Worm (Caenorhabditis elegans): ENCODE measurements around the gene F13A2.5.

Gene F13A2.5

DNA sequence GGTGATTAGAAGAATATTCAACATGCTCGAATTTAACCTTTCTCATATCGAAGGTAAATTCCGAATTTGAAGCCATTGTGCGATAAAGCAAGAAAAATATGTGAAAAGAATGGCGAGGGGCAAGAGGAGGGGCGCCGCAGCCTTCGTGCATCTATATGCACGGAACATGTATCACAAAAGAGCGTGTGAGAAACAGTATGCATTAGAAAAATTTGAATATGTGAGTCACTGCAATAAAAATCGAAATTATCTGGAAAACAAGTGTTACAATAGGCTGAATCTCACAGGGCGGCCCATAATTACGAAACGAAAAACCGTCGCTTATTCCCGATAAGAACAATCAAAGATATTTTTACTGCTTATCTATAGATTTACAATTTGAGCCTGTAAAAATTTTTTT, at the start of gene F13A2.5:
Gene F13A2.5 (minus strand): TSS at position 101 of the 400 bp plus-strand sequence.
- TF ChIP-seq W03F9.2 (tag; optimal IDR thresholded peaks at IDR 0.05) (no peak), him-1 (tag; optimal IDR thresholded peaks at IDR 0.05) (no peak), dao-5 (tag; optimal IDR thresholded peaks at IDR 0.05) (no peak)

DNA sequence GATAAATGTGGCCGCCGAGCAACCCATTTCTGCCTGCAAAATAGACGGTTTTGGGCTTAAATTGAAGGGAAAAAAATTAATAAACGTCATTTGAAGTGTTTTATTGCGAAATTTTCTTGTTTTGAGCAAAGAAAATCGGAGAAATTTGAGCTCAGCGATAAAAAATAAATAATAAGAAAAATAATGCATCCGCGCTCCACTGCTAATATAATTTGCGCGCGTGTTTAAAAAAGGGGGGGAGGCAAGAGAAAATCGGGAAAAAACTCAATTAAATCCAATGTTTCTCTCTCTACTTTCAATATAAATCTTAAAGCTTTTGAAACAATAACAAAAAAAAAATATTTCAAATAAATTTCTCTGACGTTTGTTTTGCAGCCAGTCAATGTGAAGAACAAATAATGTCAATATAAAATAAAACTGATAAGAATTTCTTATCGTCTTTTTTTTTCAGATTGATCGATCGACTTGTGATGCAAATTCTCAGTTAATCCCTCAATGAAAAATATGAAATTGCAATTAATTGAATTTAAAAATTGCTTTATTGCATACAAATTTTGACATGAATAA, 48.8 kb upstream of the F13A2.5 start, which contains the start of gene rft-2:
Gene rft-2 (minus strand): TSS at position 41 of the 567 bp plus-strand sequence.
- TF ChIP-seq dao-5 (tag; optimal IDR thresholded peaks at IDR 0.05), result no peak
- TF ChIP-seq W03F9.2 (tag; optimal IDR thresholded peaks at IDR 0.05), result peak; percentile 49
- TF ChIP-seq him-1 (tag; optimal IDR thresholded peaks at IDR 0.05), result peak; percentile 33

DNA sequence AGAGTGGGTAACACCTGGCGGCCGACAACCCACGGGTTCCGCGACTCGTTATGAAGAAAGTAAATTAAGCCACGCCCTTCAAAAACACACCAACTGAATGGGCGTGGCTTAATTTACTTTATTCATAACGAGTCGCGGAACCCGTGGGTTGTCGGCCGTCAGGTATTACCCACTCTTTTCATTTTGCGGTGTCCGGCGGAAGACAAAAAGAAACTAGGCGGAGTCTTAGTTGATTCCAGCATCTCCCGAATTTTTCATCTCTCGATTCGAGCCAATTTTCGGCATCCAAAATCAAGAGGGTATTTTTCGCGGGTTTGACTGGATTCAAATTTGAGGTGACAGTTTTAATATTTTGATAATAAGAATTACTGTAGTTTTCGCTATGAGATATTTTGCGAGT, 45.9 kb upstream of the F13A2.5 start:
- TF ChIP-seq dao-5 (tag; optimal IDR thresholded peaks at IDR 0.05) (no peak), him-1 (tag; optimal IDR thresholded peaks at IDR 0.05) (no peak), W03F9.2 (tag; optimal IDR thresholded peaks at IDR 0.05) (no peak)

DNA sequence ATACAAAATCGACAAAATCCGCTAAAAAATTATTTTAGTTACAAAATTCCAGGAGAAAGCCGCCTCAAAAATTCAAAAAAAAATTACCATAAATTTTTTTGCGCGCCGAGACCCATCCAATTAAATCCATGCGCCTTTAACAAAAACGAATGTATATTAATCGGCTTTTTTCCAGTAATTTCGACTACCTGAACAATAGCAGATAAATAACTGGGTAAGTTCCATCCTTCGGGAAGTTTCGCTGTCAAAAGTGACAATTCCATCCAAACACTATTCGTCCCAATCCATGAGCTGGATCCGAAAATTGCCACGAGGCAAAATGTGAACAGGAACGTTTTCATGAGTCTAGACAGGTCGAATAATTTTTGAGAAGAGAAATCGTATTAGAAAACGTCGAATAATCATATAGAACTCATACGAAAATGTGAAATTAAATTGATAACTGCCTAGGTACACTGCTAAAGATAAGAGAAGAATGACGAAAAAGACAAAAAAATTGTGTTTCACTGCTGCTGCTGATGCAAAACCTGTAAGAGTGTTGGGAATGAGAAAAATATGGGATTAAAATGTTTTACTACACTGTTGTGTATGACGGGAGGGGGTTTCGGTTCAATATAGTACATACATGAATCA, 41.1 kb upstream of the F13A2.5 start, which contains the start of gene rft-1:
Gene rft-1 (minus strand): TSS at position 475 of the 633 bp plus-strand sequence.
- no peak for TF ChIP-seq dao-5 (tag; optimal IDR thresholded peaks at IDR 0.05)
- no peak for TF ChIP-seq W03F9.2 (tag; optimal IDR thresholded peaks at IDR 0.05)
- TF ChIP-seq him-1 (tag; optimal IDR thresholded peaks at IDR 0.05), result no peak

DNA sequence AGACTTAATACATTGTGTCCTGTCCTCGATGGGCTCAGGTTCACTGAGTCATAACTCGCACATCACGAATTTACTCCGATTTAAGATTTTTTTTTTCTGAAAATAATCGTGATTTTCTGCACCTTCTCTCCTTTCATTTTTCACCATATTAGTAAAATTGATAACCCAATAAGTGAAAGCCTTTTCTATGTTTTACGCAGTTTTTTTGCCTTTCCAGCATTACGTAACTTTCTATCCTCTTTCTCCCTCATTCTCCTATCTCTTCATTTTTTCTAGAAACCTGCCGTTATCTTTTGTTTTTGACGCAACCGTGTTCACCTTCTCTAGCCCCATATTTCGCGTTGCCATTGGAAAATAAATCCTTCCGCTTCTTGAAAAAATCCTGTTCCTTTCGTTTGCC, 35.5 kb upstream of the F13A2.5 start:
- TF ChIP-seq him-1 (tag; optimal IDR thresholded peaks at IDR 0.05) (no peak), W03F9.2 (tag; optimal IDR thresholded peaks at IDR 0.05) (no peak), dao-5 (tag; optimal IDR thresholded peaks at IDR 0.05) (no peak)

DNA sequence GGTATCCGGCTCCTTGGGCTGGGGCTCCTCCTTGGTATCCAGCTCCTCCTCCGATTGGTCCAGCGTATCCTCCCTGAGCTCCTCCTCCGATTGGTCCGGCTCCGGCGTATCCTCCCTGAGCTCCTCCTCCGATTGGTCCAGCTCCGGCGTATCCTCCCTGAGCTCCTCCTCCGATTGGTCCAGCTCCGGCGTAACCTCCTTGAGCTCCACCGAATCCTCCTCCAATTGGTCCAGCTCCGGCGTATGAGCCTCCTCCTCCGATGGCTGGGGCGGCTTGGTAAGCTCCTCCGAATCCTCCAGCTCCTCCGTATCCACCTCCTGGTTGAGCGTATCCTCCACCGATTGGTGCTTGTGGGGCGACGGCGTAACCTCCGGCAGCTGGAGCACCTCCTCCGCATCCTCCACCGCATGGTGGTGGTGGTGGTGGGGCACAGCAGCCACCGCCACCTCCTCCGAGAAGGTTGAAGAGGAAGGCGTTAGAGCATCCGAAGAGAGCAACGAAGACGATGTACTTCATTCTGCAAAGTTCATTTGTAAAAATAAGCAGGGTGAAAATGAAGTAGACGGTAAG, 33.7 kb upstream of the F13A2.5 start, which contains the start of gene Y47D7A.13:
Gene Y47D7A.13 (minus strand): TSS at position 517 of the 571 bp plus-strand sequence.
- TF ChIP-seq W03F9.2 (tag; optimal IDR thresholded peaks at IDR 0.05), result no peak
- TF ChIP-seq dao-5 (tag; optimal IDR thresholded peaks at IDR 0.05), result no peak
- no peak for TF ChIP-seq him-1 (tag; optimal IDR thresholded peaks at IDR 0.05)

DNA sequence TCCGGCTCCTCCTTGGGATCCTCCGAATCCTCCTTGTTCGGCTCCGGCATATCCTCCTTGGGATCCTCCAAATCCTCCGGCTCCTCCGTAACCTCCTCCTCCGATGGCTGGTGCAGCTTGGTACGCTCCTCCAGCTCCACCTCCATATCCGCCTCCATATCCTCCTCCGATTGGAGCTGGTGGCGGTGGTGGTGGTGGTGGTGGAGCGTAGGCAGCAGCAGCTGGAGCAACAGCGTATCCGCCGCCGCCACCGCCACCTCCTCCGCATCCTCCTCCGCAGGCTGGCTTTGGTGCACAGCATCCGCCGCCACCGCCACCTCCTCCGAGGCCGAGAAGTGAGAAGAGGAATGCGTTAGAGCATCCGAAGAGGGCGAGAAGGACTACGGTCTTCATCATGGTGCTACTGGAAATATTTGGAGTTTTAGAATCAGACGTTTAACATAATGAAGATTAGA, 31.0 kb upstream of the F13A2.5 start, which contains the start of gene Y47D7A.15:
Gene Y47D7A.15 (minus strand): TSS at position 405 of the 455 bp plus-strand sequence.
- no peak for TF ChIP-seq him-1 (tag; optimal IDR thresholded peaks at IDR 0.05)
- TF ChIP-seq dao-5 (tag; optimal IDR thresholded peaks at IDR 0.05), result no peak
- no peak for TF ChIP-seq W03F9.2 (tag; optimal IDR thresholded peaks at IDR 0.05)

DNA sequence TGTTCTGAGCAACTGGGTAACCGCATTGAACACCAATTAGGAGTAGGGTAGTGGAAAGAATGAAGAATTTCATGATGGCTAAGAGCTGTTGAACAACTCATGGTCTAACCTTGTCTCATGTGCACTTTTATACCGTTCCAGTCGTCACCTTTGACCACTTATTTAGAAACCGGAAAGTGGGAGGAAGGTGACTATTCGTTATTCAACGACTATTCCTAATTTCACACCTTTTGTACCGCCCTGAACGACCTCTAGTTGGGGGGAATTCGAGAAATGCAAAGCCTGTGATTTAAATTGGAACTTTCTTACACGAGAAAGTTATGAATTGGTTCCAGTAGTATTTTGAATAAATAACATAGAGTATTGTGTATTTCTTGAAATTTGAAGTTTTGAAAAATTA, 27.8 kb upstream of the F13A2.5 start, which contains the start of gene Y47D7A.12:
Gene Y47D7A.12 (minus strand): TSS at position 101 of the 400 bp plus-strand sequence.
- no peak for TF ChIP-seq dao-5 (tag; optimal IDR thresholded peaks at IDR 0.05)
- no peak for TF ChIP-seq him-1 (tag; optimal IDR thresholded peaks at IDR 0.05)
- no peak for TF ChIP-seq W03F9.2 (tag; optimal IDR thresholded peaks at IDR 0.05)

DNA sequence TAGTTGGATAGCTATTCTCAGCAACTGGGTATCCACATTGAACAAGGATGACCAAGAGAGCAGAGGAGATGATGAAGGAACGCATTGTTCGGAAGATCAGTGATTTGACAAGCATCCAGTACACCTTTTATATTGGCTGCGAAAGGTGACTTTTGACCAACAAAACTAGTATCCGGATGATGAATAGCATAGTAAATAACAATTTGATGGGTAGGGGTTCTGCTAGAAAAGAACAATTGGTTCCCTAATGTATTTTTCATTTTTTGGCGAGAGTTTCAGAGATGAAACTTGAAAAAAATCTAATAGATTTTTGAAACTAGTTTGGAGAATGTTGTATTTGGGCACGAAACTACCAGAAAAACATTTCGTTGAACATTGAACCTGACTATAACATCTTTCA, 26.4 kb upstream of the F13A2.5 start, which contains the start of gene Y47D7A.11:
Gene Y47D7A.11 (minus strand): TSS at position 101 of the 400 bp plus-strand sequence.
- TF ChIP-seq him-1 (tag; optimal IDR thresholded peaks at IDR 0.05) (no peak), W03F9.2 (tag; optimal IDR thresholded peaks at IDR 0.05) (no peak), dao-5 (tag; optimal IDR thresholded peaks at IDR 0.05) (no peak)

DNA sequence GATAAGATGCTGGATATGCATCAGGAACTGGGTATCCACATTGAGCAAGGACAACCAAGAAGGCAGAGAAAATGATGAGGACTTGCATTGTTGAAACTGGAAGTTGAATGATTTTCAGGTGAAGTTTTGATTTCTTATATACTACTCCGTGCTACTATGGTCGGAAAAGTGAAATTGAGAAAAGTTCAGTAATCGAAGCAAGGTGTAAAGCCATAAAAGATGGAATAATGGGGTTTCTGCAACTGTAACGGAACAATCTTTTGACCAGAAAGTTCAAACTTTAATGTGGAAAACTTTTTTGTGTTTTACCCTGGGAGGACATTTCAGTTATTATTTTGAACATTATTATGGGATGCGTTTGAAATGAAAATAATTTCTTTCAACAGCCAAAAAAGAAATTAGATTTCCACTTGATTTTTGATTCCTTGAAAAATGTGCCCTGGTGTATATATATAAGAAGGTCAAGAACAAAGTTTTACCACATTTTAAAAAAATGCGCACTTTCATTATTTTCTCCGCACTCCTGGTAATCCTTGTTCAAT, 22.2 kb upstream of the F13A2.5 start, which contains the start of the genes Y47D7A.9 and Y47D7A.19:
Gene Y47D7A.9 (minus strand): TSS at position 101 of the 542 bp plus-strand sequence.
Gene Y47D7A.19 (plus strand): TSS at position 492 of the 542 bp plus-strand sequence.
- TF ChIP-seq dao-5 (tag; optimal IDR thresholded peaks at IDR 0.05) (no peak), W03F9.2 (tag; optimal IDR thresholded peaks at IDR 0.05) (no peak), him-1 (tag; optimal IDR thresholded peaks at IDR 0.05) (no peak)

DNA sequence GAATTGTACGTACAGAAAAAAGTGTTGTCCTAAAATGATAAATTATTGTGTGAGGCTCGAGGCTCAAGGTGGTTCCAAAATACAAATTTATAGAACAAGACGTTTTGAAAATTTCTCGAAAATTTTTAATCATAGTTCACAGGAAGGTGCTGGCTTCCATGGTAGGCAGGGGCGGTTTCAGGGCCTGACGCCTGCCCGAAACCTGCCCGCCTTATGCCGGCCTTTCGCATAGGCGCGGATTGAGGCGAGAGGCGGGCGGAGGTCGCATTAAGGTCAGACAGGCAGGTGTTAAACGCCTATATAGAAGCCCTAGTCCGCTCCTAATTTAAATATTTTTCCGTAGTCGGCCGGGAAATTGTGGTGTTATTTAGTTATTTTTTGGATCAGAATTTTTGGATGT, 21.3 kb upstream of the F13A2.5 start:
- TF ChIP-seq W03F9.2 (tag; optimal IDR thresholded peaks at IDR 0.05) (no peak), him-1 (tag; optimal IDR thresholded peaks at IDR 0.05) (no peak), dao-5 (tag; optimal IDR thresholded peaks at IDR 0.05) (no peak)

DNA sequence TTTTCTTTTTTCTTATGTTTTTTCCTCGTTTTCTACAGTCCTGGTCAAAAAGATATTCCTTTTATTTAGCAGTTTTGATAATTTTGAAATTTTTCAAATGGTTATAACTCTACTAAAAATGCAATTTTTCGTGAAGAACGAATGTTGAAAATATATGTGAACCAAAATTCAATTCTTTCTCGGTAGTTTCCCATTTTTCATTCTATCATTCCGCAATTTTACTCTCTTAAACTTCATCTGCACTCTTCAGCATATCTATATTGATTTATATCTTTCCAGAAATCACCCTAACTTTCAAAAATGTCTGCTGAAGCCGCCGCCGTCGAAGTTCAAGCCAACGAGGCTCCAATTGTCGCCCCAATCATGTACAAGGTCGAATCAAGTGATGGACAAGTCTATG, 20.4 kb upstream of the F13A2.5 start, which contains the start of gene skr-7:
Gene skr-7 (plus strand): TSS at position 301 of the 400 bp plus-strand sequence.
- TF ChIP-seq him-1 (tag; optimal IDR thresholded peaks at IDR 0.05), result no peak
- no peak for TF ChIP-seq W03F9.2 (tag; optimal IDR thresholded peaks at IDR 0.05)
- TF ChIP-seq dao-5 (tag; optimal IDR thresholded peaks at IDR 0.05), result no peak

DNA sequence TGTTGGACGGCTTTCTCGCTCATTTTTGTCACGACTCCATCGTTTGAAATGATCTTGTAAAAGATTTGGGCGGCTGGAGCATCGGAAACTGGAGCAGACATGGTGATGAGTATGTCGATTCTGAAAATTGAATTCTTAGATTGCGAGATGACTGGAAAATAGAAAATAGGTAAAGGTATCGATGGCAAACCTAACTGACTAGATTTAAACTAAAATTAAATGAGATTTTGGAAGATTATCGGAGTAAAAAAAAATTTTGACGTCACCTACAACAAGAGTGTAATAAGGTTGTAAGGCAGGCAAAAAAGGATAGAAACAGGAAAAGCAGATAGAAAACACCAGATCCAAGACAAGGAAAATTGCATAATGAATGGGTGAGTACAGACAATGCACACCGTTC, 19.7 kb upstream of the F13A2.5 start, which contains the start of gene skr-14:
Gene skr-14 (minus strand): TSS at position 101 of the 400 bp plus-strand sequence.
- TF ChIP-seq dao-5 (tag; optimal IDR thresholded peaks at IDR 0.05) (no peak), him-1 (tag; optimal IDR thresholded peaks at IDR 0.05) (no peak), W03F9.2 (tag; optimal IDR thresholded peaks at IDR 0.05) (no peak)
